Worm (Caenorhabditis elegans) whole organism, L2 larva: ENCODE results near the gene col-179.

Source experiments
- C34F6.9 ChIP-seq: fragments of 150-350 bp; optimal IDR thresholded peaks from 2 replicates; lab custom pipeline; 2014; ENCODE audit warnings: missing biosample characterization, missing genetic modification characterization
- F13H6.1 ChIP-seq: sonication (generic microtip); optimal IDR thresholded peaks from 2 replicates; lab custom pipeline; 2016; ENCODE audit warnings: missing genetic modification characterization, missing compliant biosample characterization
- R02D3.7 ChIP-seq: fragments of 150-350 bp; optimal IDR thresholded peaks from 2 replicates; lab custom pipeline; 2014; ENCODE audit warnings: missing biosample characterization, missing genetic modification characterization
- Y55F3AM.14 ChIP-seq: fragments of 200-800 bp; sonication (Bioruptor generic); optimal IDR thresholded peaks from 2 replicates; lab custom pipeline; 2018; ENCODE audit warnings: mild to moderate bottlenecking, missing genetic modification characterization, missing compliant biosample characterization
- ZK546.5 ChIP-seq: sonication (generic microtip); optimal IDR thresholded peaks from 2 replicates; lab custom pipeline; 2017; ENCODE audit warnings: missing biosample characterization, missing genetic modification characterization
- alr-1 ChIP-seq: fragments of 150-350 bp; optimal IDR thresholded peaks from 2 replicates; lab custom pipeline; 2014; ENCODE audit warnings: missing biosample characterization, missing genetic modification characterization
- aly-2 ChIP-seq: fragments of 150-350 bp; optimal IDR thresholded peaks from 2 replicates; lab custom pipeline; 2014; ENCODE audit warnings: missing biosample characterization, missing genetic modification characterization
- ceh-82 ChIP-seq: fragments of 150-350 bp; optimal IDR thresholded peaks from 2 replicates; lab custom pipeline; 2014; ENCODE audit warnings: missing biosample characterization, missing genetic modification characterization
- crh-2 ChIP-seq: sonication (generic microtip); optimal IDR thresholded peaks from 2 replicates; lab custom pipeline; 2017; ENCODE audit warnings: missing biosample characterization, missing genetic modification characterization
- dmd-4 ChIP-seq: sonication (generic microtip); optimal IDR thresholded peaks from 2 replicates; lab custom pipeline; 2017; ENCODE audit warnings: missing biosample characterization, missing genetic modification characterization
- egl-27 ChIP-seq: sonication (generic microtip); optimal IDR thresholded peaks from 3 replicates; lab custom pipeline; 2017; ENCODE audit warnings: missing biosample characterization, missing genetic modification reagents, missing genetic modification characterization
- elt-1 ChIP-seq: fragments of 150-350 bp; optimal IDR thresholded peaks from 2 replicates; lab custom pipeline; 2014; ENCODE audit warnings: missing biosample characterization, missing genetic modification characterization
- elt-3 ChIP-seq: sonication (generic microtip); optimal IDR thresholded peaks from 2 replicates; lab custom pipeline; 2017; ENCODE audit warnings: missing biosample characterization, missing genetic modification characterization
- gmeb-1 ChIP-seq: fragments of 150-350 bp; optimal IDR thresholded peaks from 2 replicates; lab custom pipeline; 2014; ENCODE audit warnings: missing biosample characterization, missing genetic modification characterization
- lin-11 ChIP-seq: fragments of 150-350 bp; sonication (generic microtip); optimal IDR thresholded peaks from 2 replicates; lab custom pipeline; 2014; ENCODE audit warnings: missing biosample characterization, missing genetic modification characterization, inconsistent platforms, mixed read lengths
- lin-13 ChIP-seq: fragments of 150-350 bp; optimal IDR thresholded peaks from 2 replicates; lab custom pipeline; 2014; ENCODE audit warnings: missing biosample characterization, missing genetic modification reagents, missing genetic modification characterization
- lin-39 ChIP-seq: fragments of 150-350 bp; optimal IDR thresholded peaks from 2 replicates; lab custom pipeline; 2014; ENCODE audit warnings: missing biosample characterization, missing genetic modification reagents, missing genetic modification characterization
- lsy-2 ChIP-seq, 2 experiments: fragments of 150-350 bp in 1 of 2; sonication (generic microtip) in 1 of 2; optimal IDR thresholded peaks; 2 replicates each; lab custom pipeline; 2014 to 2017; ENCODE audit warnings: missing biosample characterization in 2 of 2, missing genetic modification characterization in 2 of 2
- mab-5 ChIP-seq: fragments of 150-350 bp; optimal IDR thresholded peaks from 2 replicates; lab custom pipeline; 2014; ENCODE audit warnings: missing biosample characterization, missing genetic modification characterization
- mdl-1 ChIP-seq, 2 experiments: fragments of 150-350 bp in 1 of 2; sonication (generic microtip) in 1 of 2; optimal IDR thresholded peaks; 2 replicates each; lab custom pipeline; 2017; ENCODE audit warnings: missing biosample characterization in 2 of 2, missing genetic modification characterization in 2 of 2
- nhr-12 ChIP-seq: fragments of 150-350 bp; optimal IDR thresholded peaks from 2 replicates; lab custom pipeline; 2014; ENCODE audit warnings: missing biosample characterization, missing genetic modification characterization
- nhr-129 ChIP-seq: fragments of 150-350 bp; optimal IDR thresholded peaks from 2 replicates; lab custom pipeline; 2014; ENCODE audit warnings: missing biosample characterization, missing genetic modification characterization
- nhr-23 ChIP-seq: fragments of 150-350 bp; optimal IDR thresholded peaks from 2 replicates; lab custom pipeline; 2014; ENCODE audit warnings: missing biosample characterization, missing genetic modification reagents, missing genetic modification characterization
- nhr-237 ChIP-seq: fragments of 150-350 bp; optimal IDR thresholded peaks from 2 replicates; lab custom pipeline; 2014; ENCODE audit warnings: missing biosample characterization, missing genetic modification characterization
- nhr-25 ChIP-seq: fragments of 150-350 bp; sonication (generic microtip); optimal IDR thresholded peaks from 3 replicates; lab custom pipeline; 2014; ENCODE audit warnings: missing biosample characterization, missing genetic modification characterization
- nhr-6 ChIP-seq: fragments of 150-350 bp; optimal IDR thresholded peaks from 2 replicates; lab custom pipeline; 2014; ENCODE audit warnings: missing biosample characterization, missing genetic modification characterization
- nhr-77 ChIP-seq: fragments of 150-350 bp; optimal IDR thresholded peaks from 2 replicates; lab custom pipeline; 2014; ENCODE audit warnings: missing biosample characterization, missing genetic modification characterization
- sem-4 ChIP-seq: fragments of 150-350 bp; optimal IDR thresholded peaks from 2 replicates; lab custom pipeline; 2014; ENCODE audit warnings: missing biosample characterization, missing genetic modification reagents, missing genetic modification characterization
- skn-1 ChIP-seq: sonication (generic microtip); optimal IDR thresholded peaks from 2 replicates; lab custom pipeline; 2017; ENCODE audit warnings: missing biosample characterization, missing genetic modification characterization
- sma-3 ChIP-seq: sonication (generic microtip); optimal IDR thresholded peaks from 2 replicates; lab custom pipeline; 2016; ENCODE audit warnings: missing genetic modification reagents, missing genetic modification characterization, missing compliant biosample characterization
- sma-9 ChIP-seq, 2 experiments: fragments of 150-350 bp in 1 of 2; sonication (generic microtip) in 1 of 2; optimal IDR thresholded peaks; 2 replicates each; lab custom pipeline; 2014 to 2016; ENCODE audit warnings: missing genetic modification characterization in 2 of 2, mild to moderate bottlenecking in 1 of 2, missing biosample characterization in 1 of 2, missing compliant biosample characterization in 1 of 2, missing genetic modification reagents in 1 of 2, moderate library complexity in 1 of 2
- unc-39 ChIP-seq: fragments of 150-350 bp; optimal IDR thresholded peaks from 2 replicates; lab custom pipeline; 2014; ENCODE audit warnings: missing biosample characterization, missing genetic modification characterization
- unc-55 ChIP-seq: fragments of 150-350 bp; sonication (generic microtip); optimal IDR thresholded peaks from 3 replicates; lab custom pipeline; 2014; ENCODE audit warnings: missing biosample characterization, missing genetic modification reagents, missing genetic modification characterization
- unc-62 ChIP-seq: fragments of 150-350 bp; optimal IDR thresholded peaks from 2 replicates; lab custom pipeline; 2014; ENCODE audit warnings: missing biosample characterization, missing genetic modification reagents, missing genetic modification characterization
- zag-1 ChIP-seq: fragments of 150-350 bp; optimal IDR thresholded peaks from 2 replicates; lab custom pipeline; 2014; ENCODE audit warnings: missing biosample characterization, missing genetic modification characterization
- ztf-1 ChIP-seq: fragments of 200-800 bp; sonication (Bioruptor generic); conservative IDR thresholded peaks from 2 replicates; pipeline ENCODE4 v1.3.6; 2022; ENCODE audit warnings: missing genetic modification characterization, missing compliant biosample characterization
- ztf-4 ChIP-seq: fragments of 150-350 bp; optimal IDR thresholded peaks from 2 replicates; lab custom pipeline; 2014; ENCODE audit warnings: missing biosample characterization, missing genetic modification characterization

The col-179 gene

DNA sequence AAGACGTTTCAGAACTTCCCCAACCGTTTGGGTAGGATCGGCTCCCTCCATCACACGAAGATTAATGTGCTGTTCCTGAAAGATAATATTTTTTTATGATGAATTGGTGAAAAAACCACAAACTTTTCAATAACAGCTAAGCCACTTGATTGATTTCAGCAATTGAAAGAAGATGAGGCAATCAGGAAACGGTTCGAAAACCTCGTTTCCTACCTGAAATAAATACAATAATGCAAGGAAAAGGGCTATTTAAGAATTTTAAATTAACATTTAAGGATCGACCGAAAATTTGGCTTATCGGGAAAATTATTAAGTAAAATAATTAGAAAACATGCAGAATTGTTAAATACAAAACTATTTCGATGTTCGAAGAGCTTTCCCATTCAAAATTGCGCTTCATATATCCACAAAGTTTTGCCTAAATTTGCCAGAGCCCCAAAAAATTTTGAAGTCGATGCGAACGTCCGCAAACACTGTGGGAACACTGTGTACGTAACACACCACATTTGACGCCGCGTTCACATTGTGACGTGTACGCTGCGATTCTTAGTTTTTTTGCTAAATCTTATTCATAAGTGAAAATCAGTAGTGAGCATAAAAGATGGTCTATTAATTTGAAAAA lies 21.4 kb downstream of the col-179 start, which contains the start of gene C34F6.9:
Gene C34F6.9, minus strand, starts transcription at position 51 of the 622 bp plus-strand sequence.
- TF ChIP-seq ceh-82 = no peak
- peak; percentile 6 for TF ChIP-seq crh-2 (tag; lab: Kevin White, UChicago)
- TF ChIP-seq unc-55 (GFP tag; lab: Kevin White, UChicago) = peak; percentile 21

DNA sequence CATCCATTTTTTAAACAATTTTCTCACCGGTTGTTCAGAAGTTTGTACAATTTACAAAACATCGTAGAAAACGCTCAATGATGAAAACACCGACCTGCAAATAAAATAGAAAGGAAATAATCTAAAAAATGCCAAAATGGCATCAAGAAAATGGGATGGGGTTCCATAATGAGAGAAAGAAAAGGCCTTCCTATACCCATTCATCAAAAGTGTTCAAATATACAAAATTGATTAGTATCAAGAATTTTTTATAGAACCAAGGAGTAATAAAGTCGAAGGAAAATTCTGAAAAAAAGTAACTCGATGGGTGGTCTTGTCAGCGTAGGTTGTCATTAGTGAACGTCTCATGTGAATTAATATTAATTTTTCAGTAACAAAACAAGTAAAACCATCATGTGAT lies 25.3 kb downstream of the col-179 start, which contains the start of gene C34F6.12:
Gene C34F6.12, minus strand, starts transcription at position 101 of the 400 bp plus-strand sequence.
- TF ChIP-seq Y55F3AM.14 (no peak), nhr-77 (no peak), lin-13 (no peak), elt-3 (no peak), nhr-129 (no peak), ZK546.5 (tag; lab: Kevin White, UChicago) (no peak), aly-2 (tag; lab: Kevin White, UChicago) (no peak), F13H6.1 (tag; lab: Kevin White, UChicago) (no peak), sma-3 (GFP tag; lab: Kevin White, UChicago) (no peak), elt-1 (tag; lab: Kevin White, UChicago) (no peak), lin-39 (tag; lab: Kevin White, UChicago) (no peak), nhr-12 (no peak)

- no peak for TF ChIP-seq dmd-4
- no peak for TF ChIP-seq lin-11 (tag; lab: Kevin White, UChicago)
- no peak for TF ChIP-seq egl-27 (tag; lab: Kevin White, UChicago)
These were observed 39.4 kb downstream of the col-179 start, which contains the start of gene C34F6.10 for ce11 chrX:11240585-11241115. Gene C34F6.10 (minus strand): TSS chrX:11240635.

DNA sequence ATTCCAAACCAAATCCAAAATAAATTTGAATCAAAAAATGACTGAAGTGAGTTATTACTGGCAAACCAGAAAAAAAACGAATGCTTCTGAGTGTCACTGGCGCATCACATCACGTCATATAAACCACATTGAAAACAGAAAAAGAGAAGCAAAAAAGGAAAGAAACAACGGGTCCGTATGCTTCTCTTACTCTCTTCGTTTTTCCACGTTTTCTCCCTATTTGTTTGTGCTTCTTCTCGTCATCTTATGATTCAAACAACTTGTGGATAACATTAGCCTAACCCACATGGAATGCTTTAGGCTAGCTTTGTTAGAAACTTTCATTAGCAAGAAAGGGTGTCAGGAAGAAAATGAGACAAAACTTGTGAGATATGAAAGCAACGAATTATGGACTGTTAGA lies 40.2 kb downstream of the col-179 start:
- TF ChIP-seq lsy-2 (tag; optimal IDR thresholded peaks at IDR 0.05; lab: Kevin White, UChicago) = peak in 1 of 2 experiments; percentile 25
- peak; percentile 65 for TF ChIP-seq zag-1 (tag; lab: Kevin White, UChicago)
- peak; percentile 77 for TF ChIP-seq unc-55 (GFP tag; lab: Kevin White, UChicago)
- no peak for TF ChIP-seq nhr-237 (tag; lab: Kevin White, UChicago)
- TF ChIP-seq nhr-129 = peak; percentile 37
- peak; percentile 57 for TF ChIP-seq C34F6.9 (tag; lab: Kevin White, UChicago)
- no peak for TF ChIP-seq gmeb-1 (tag; lab: Kevin White, UChicago)
- peak; percentile 53 for TF ChIP-seq crh-2 (tag; lab: Kevin White, UChicago)
- no peak for TF ChIP-seq dmd-4
- TF ChIP-seq ztf-4 (tag; lab: Kevin White, UChicago) = peak; percentile 8

DNA sequence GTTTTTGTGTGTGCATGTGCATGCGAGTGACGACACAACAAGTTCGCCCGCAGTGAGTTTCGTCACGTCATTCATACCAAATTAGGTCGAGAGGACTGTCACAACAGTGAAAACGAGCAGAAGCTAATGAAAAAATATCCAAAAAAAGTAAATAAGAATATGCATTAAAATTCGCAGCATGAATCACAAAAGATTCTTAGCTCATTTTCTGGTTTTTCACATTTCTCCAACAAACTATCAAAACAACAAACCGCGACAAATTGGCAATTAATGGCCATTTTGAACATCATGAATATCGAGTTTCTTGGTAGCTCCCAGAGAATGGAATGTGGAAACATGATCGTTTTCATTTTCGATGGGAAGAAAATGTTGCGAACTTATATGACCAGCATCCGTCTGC lies 42.3 kb downstream of the col-179 start:
- TF ChIP-seq zag-1 (tag; lab: Kevin White, UChicago) (peak; percentile 24), sma-9 (GFP tag; optimal IDR thresholded peaks at IDR 0.05; lab: Kevin White, UChicago) (peak; percentile 7), sma-9 (tag; optimal IDR thresholded peaks at IDR 0.05; lab: Kevin White, UChicago) (no peak), lin-11 (tag; lab: Kevin White, UChicago) (no peak), skn-1 (no peak), nhr-77 (no peak)

ce11 chrX:11245056-11245455 lies 43.8 kb downstream of the col-179 start:
- no peak for TF ChIP-seq nhr-6 (tag; lab: Kevin White, UChicago)

- TF ChIP-seq lin-11 (tag; lab: Kevin White, UChicago) (no peak), sem-4 (tag; lab: Kevin White, UChicago) (peak; percentile 31), lin-39 (tag; lab: Kevin White, UChicago) (no peak), nhr-237 (tag; lab: Kevin White, UChicago) (no peak), unc-62 (GFP tag; lab: Kevin White, UChicago) (no peak), gmeb-1 (tag; lab: Kevin White, UChicago) (no peak), nhr-129 (no peak), unc-39 (no peak), ceh-82 (no peak), mdl-1 (tag; optimal IDR thresholded peaks at IDR 0.05; lab: Kevin White, UChicago) (peak in 1 of 2 experiments; percentile 30), unc-55 (GFP tag; lab: Kevin White, UChicago) (no peak), skn-1 (no peak), sma-3 (GFP tag; lab: Kevin White, UChicago) (peak; percentile 57), nhr-23 (no peak), mab-5 (tag; lab: Kevin White, UChicago) (no peak), elt-1 (tag; lab: Kevin White, UChicago) (no peak), R02D3.7 (no peak), nhr-25 (peak; percentile 50), nhr-77 (no peak), dmd-4 (no peak), ztf-4 (tag; lab: Kevin White, UChicago) (no peak), crh-2 (tag; lab: Kevin White, UChicago) (no peak), lin-13 (no peak), C34F6.9 (tag; lab: Kevin White, UChicago) (no peak), ztf-1 (GFP tag; lab: Robert Waterston, UW) (no peak), aly-2 (tag; lab: Kevin White, UChicago) (no peak), alr-1 (no peak)
These were observed 46.8 kb downstream of the col-179 start for ce11 chrX:11248083-11248482.
